Worm (Caenorhabditis elegans): ENCODE data around the gene nurf-1.
A peak's percentile ranks its signal among the peaks of the same experiment; 100 is the strongest.

nurf-1 gene

DNA sequence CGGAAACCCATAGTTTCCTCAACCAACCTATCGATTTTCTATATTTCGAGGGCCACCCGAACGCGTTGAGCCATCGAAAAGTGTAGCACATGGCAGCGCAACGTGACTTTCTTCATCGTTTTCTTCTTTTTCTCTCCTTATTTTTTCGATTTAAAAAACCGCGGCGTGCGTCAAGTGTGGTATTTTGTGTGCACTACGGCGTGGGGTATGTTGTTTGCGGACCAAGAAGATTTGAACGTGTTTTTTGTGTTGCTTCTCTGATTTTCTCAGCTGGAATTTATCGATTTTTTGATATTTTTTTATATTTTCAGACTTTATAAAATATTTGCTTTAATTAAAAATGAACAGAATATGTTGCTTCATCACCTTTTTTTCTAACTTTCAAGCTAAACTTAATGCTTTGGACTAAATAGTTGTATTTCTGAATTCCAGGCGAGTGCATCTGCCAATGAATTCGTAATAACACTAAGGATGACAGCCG lies 32.5 kb upstream of the nurf-1 start, which contains the start of the genes agl-1 and pfs-2:
Gene agl-1, minus strand, starts transcription at position 178 of the 481 bp plus-strand sequence.
Gene pfs-2, plus strand, starts transcription at position 431 of the 481 bp plus-strand sequence.
- TF ChIP-seq zip-11 (GFP tag; IDR thresholded peaks at IDR 0.05) (no peak), lsy-2 (tag; optimal IDR thresholded peaks at IDR 0.05) (peak; percentile 27 to 93), jun-1 (tag; optimal IDR thresholded peaks at IDR 0.05) (no peak), aha-1 (tag) (peak; percentile 98), ceh-20 (GFP tag; IDR thresholded peaks at IDR 0.05) (0 out of 2 replicates have a peak, but pooled peaks have one; percentile 30), hmg-1.1 (GFP tag; IDR thresholded peaks at IDR 0.05) (no peak), ceh-28 (tag; optimal IDR thresholded peaks at IDR 0.05) (peak; percentile 59), fkh-10 (GFP tag; optimal IDR thresholded peaks at IDR 0.05) (peak; percentile 35), dmd-6 (GFP tag; IDR thresholded peaks at IDR 0.05) (0 out of 2 replicates have a peak, but pooled peaks have one; percentile 15), mdl-1 (tag; optimal IDR thresholded peaks at IDR 0.05) (peak; percentile 10 to 85), lim-7 (GFP tag; IDR thresholded peaks at IDR 0.05) (peak; percentile 19; the same call in 1 of the 2 replicates), pha-4 (GFP tag; IDR thresholded peaks at IDR 0.05) (no peak), pha-4 (tag; optimal IDR thresholded peaks at IDR 0.05) (peak; percentile 65), duxl-1 (tag; optimal IDR thresholded peaks at IDR 0.05; ENCODE audit: poor library complexity) (no peak), egl-43 (GFP tag; IDR thresholded peaks at IDR 0.05) (no peak), F37D6.2 (tag; optimal IDR thresholded peaks at IDR 0.05) (peak; percentile 9), dpl-1 (GFP tag; optimal IDR thresholded peaks at IDR 0.05) (peak; percentile 93), hlh-11 (tag; optimal IDR thresholded peaks at IDR 0.05) (peak; percentile 57), ces-1 (GFP tag; optimal IDR thresholded peaks at IDR 0.05) (no peak), ZK546.5 (tag; optimal IDR thresholded peaks at IDR 0.05) (peak in 1 of 2 experiments; percentile 58), nhr-28 (tag; optimal IDR thresholded peaks at IDR 0.05) (peak; percentile 44), hif-1 (tag; optimal IDR thresholded peaks at IDR 0.05) (peak in 1 of 2 experiments; percentile 96), hlh-30 (tag; optimal IDR thresholded peaks at IDR 0.05; ENCODE audit: insufficient read depth) (peak; percentile 95), mes-2 (tag; optimal IDR thresholded peaks at IDR 0.05; ENCODE audit: poor library complexity, severe bottlenecking) (peak; percentile 78), T26A8.4 (GFP tag; IDR thresholded peaks at IDR 0.05) (0 out of 2 replicates have a peak, but pooled peaks have one; percentile 24), ZK337.2 (GFP tag; IDR thresholded peaks at IDR 0.05) (no peak), rbr-2 (tag; optimal IDR thresholded peaks at IDR 0.05) (peak; percentile 68), dve-1 (tag; optimal IDR thresholded peaks at IDR 0.05; ENCODE audit: insufficient read depth) (peak; percentile 59), lin-13 (GFP tag; optimal IDR thresholded peaks at IDR 0.05) (peak; percentile 12), Y48G9A.11 (GFP tag; IDR thresholded peaks at IDR 0.05) (no peak), nhr-77 (tag; optimal IDR thresholded peaks at IDR 0.05) (peak; percentile 64), daf-16 (GFP tag; optimal IDR thresholded peaks at IDR 0.05) (no peak), daf-16 (tag; optimal IDR thresholded peaks at IDR 0.05) (peak; percentile 16), nhr-11 (tag; optimal IDR thresholded peaks at IDR 0.05) (peak; percentile 47), mxl-3 (GFP tag; optimal IDR thresholded peaks at IDR 0.05) (peak; percentile 78), ctbp-1 (GFP tag; IDR thresholded peaks at IDR 0.05) (no peak), spr-1 (tag; optimal IDR thresholded peaks at IDR 0.05) (peak; percentile 50), nhr-102 (tag; optimal IDR thresholded peaks at IDR 0.05) (peak; percentile 16), lin-38 (GFP tag; IDR thresholded peaks at IDR 0.05) (peak; percentile 77), mep-1 (tag; optimal IDR thresholded peaks at IDR 0.05) (peak; percentile 85), dmd-9 (GFP tag; IDR thresholded peaks at IDR 0.05) (no peak)

DNA sequence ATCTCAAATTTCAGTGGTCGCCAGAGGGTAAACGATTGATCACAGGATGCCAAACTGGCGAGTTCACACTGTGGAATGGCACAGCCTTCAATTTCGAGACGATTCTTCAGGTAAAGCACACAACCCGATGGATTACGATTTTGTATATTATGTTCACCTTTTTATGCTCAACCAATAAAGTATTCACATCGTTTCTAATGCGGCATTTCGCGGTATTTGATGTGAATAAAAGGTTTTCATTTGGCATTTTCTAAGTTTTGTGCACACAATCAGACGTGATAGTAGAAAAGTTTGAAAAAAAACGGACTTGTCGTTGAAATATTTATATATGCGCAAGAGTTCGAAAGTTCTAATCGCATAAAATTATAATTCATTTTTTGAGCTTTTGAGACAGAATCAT lies 31.5 kb upstream of the nurf-1 start:
- TF ChIP-seq snpc-4 (tag; optimal IDR thresholded peaks at IDR 0.05): no peak
- TF ChIP-seq unc-62 (GFP tag; optimal IDR thresholded peaks at IDR 0.05 in 1 of 2): peak in 1 of 2 experiments; percentile 77
- no peak for TF ChIP-seq unc-62 (tag; optimal IDR thresholded peaks at IDR 0.05)
- peak; percentile 83 for TF ChIP-seq aha-1 (tag)
